Worm (Caenorhabditis elegans): ENCODE measurements around the gene eat-2.

The eat-2 gene

ce11 chrII:14205335-14205734 lies 33.9 kb upstream of the eat-2 start, which contains the start of gene ace-3:
ace-3 (plus strand) TSS chrII:14205635.
- no peak for TF ChIP-seq lin-15B (tag; optimal IDR thresholded peaks at IDR 0.05)
- no peak for TF ChIP-seq aha-1 (tag; optimal IDR thresholded peaks at IDR 0.05)
- TF ChIP-seq ces-1 (GFP tag; optimal IDR thresholded peaks at IDR 0.05) = no peak
- TF ChIP-seq nhr-84 (tag; optimal IDR thresholded peaks at IDR 0.05) = no peak
- no peak for TF ChIP-seq zag-1 (tag; optimal IDR thresholded peaks at IDR 0.05)
- TF ChIP-seq efl-1 (optimal IDR thresholded peaks at IDR 0.05) = no peak
- TF ChIP-seq efl-1 (GFP tag; optimal IDR thresholded peaks at IDR 0.05 in 1 of 2) = no peak
- no peak for TF ChIP-seq nhr-47 (tag; optimal IDR thresholded peaks at IDR 0.05)
- TF ChIP-seq unc-86 (tag; optimal IDR thresholded peaks at IDR 0.05) = no peak
- TF ChIP-seq nhr-76 (tag; optimal IDR thresholded peaks at IDR 0.05) = no peak
- no peak for TF ChIP-seq F16B12.6 (tag; optimal IDR thresholded peaks at IDR 0.05)

- TF ChIP-seq pqm-1 (tag; optimal IDR thresholded peaks at IDR 0.05) = no peak
- peak; percentile 50 for TF ChIP-seq nhr-85 (tag)
Observed at ce11 chrII:14197499-14198096, 26.1 kb upstream of the eat-2 start, which contains the start of gene ace-4. ace-4 (plus strand) TSS chrII:14198046.

DNA sequence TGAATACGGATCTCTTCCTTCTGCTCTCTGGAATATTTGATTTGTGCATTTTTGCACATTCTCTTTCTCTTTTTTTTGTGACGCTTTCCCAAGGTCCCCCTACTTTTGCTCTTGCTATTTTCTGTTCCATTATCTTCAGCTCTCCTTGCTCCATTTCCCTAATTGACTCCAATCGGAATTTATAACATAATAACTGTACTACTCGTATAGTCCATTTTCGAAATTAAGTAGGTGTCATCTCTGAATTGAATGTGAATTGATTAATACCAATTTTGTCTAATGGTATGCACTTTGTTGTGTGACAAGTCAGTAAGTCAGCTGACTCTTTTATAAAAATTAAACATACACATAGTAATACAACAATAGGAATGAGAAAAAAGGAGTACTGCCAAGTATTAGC lies 24.5 kb upstream of the eat-2 start:
- TF ChIP-seq lsy-2 (tag; optimal IDR thresholded peaks at IDR 0.05) (peak; percentile 9 to 18), C34B4.2 (tag; optimal IDR thresholded peaks at IDR 0.05) (no peak), unc-86 (tag; optimal IDR thresholded peaks at IDR 0.05) (peak; percentile 77), efl-3 (GFP tag; optimal IDR thresholded peaks at IDR 0.05) (no peak), nhr-85 (tag) (no peak), nhr-71 (tag; optimal IDR thresholded peaks at IDR 0.05) (peak; percentile 20), lin-14 (GFP tag; optimal IDR thresholded peaks at IDR 0.05) (peak; percentile 41), swsn-7 (tag; optimal IDR thresholded peaks at IDR 0.05) (peak; percentile 16), ztf-11 (tag; optimal IDR thresholded peaks at IDR 0.05) (peak in 1 of 2 experiments; percentile 51), Y116A8C.19 (tag; optimal IDR thresholded peaks at IDR 0.05; ENCODE audit: borderline replicate concordance) (no peak), elt-3 (tag; optimal IDR thresholded peaks at IDR 0.05) (no peak), ces-1 (GFP tag; optimal IDR thresholded peaks at IDR 0.05) (no peak), nhr-47 (tag; optimal IDR thresholded peaks at IDR 0.05) (peak; percentile 14), efl-1 (optimal IDR thresholded peaks at IDR 0.05) (no peak), efl-1 (GFP tag; optimal IDR thresholded peaks at IDR 0.05 in 1 of 2) (peak in 1 of 2 experiments; percentile 57), skn-1 (tag; optimal IDR thresholded peaks at IDR 0.05) (no peak), mab-9 (GFP tag; IDR thresholded peaks at IDR 0.05) (peak; percentile 51; the same call in 1 of the 2 replicates), zag-1 (tag; optimal IDR thresholded peaks at IDR 0.05) (peak; percentile 86)

ce11 chrII:14187456-14187855 lies 16.0 kb upstream of the eat-2 start:
- TF ChIP-seq nhr-237 (tag; optimal IDR thresholded peaks at IDR 0.05) (no peak), C16A3.4 (tag; optimal IDR thresholded peaks at IDR 0.05) (no peak), unc-98 (GFP tag; IDR thresholded peaks at IDR 0.05) (no peak), nhr-85 (tag) (peak; percentile 35), lin-35 (GFP tag; optimal IDR thresholded peaks at IDR 0.05) (peak in 1 of 2 experiments; percentile 32), elt-2 (tag; optimal IDR thresholded peaks at IDR 0.05) (no peak), nhr-90 (tag; optimal IDR thresholded peaks at IDR 0.05; ENCODE audit: poor library complexity) (no peak), ztf-11 (tag; optimal IDR thresholded peaks at IDR 0.05) (no peak), nhr-47 (tag; optimal IDR thresholded peaks at IDR 0.05) (no peak), dpl-1 (GFP tag; optimal IDR thresholded peaks at IDR 0.05) (peak; percentile 36 to 52 (median 46)), efl-3 (GFP tag; optimal IDR thresholded peaks at IDR 0.05) (no peak), mef-2 (tag; optimal IDR thresholded peaks at IDR 0.05) (no peak), fos-1 (tag; optimal IDR thresholded peaks at IDR 0.05) (no peak), ceh-90 (tag; optimal IDR thresholded peaks at IDR 0.05) (no peak), mab-9 (GFP tag; IDR thresholded peaks at IDR 0.05) (no peak), blmp-1 (tag; optimal IDR thresholded peaks at IDR 0.05) (no peak), lin-13 (GFP tag; optimal IDR thresholded peaks at IDR 0.05) (no peak), fkh-10 (GFP tag; optimal IDR thresholded peaks at IDR 0.05) (no peak), dsc-1 (tag; optimal IDR thresholded peaks at IDR 0.05) (no peak), irx-1 (tag; optimal IDR thresholded peaks at IDR 0.05) (no peak), C34B4.2 (tag; optimal IDR thresholded peaks at IDR 0.05) (no peak), tlp-1 (tag; optimal IDR thresholded peaks at IDR 0.05) (no peak), unc-86 (tag; optimal IDR thresholded peaks at IDR 0.05) (no peak), sup-37 (GFP tag; optimal IDR thresholded peaks at IDR 0.05) (no peak), ceh-63 (GFP tag; optimal IDR thresholded peaks at IDR 0.05) (no peak), swsn-7 (tag; optimal IDR thresholded peaks at IDR 0.05) (no peak), lin-39 (tag; optimal IDR thresholded peaks at IDR 0.05) (no peak), tbx-2 (tag; optimal IDR thresholded peaks at IDR 0.05) (no peak), pag-3 (tag; optimal IDR thresholded peaks at IDR 0.05; ENCODE audit: borderline replicate concordance, insufficient read depth) (no peak), skn-1 (tag; optimal IDR thresholded peaks at IDR 0.05) (no peak), sptf-1 (tag; optimal IDR thresholded peaks at IDR 0.05) (no peak)

Measured in whole organism, L1 larva.